Fruit fly (Drosophila melanogaster): ENCODE results near the gene CG16986.

Gene CG16986

dm6 chr3L:2581857-2582256, 18.3 kb upstream of the CG16986 start (continued):
- TF ChIP-seq zf30C (GFP tag; optimal IDR thresholded peaks at IDR 0.05) (no peak), Poxn (GFP tag; IDR thresholded peaks at IDR 0.05) (no peak), Hr3 (GFP tag; optimal IDR thresholded peaks at IDR 0.05) (no peak), NC2α (GFP tag; optimal IDR thresholded peaks at IDR 0.05) (no peak), gt (GFP tag; IDR thresholded peaks at IDR 0.05) (no peak), fu2 (GFP tag; optimal IDR thresholded peaks at IDR 0.05) (no peak), Dip2 (GFP tag; IDR thresholded peaks at IDR 0.05) (no peak), da (GFP tag; optimal IDR thresholded peaks at IDR 0.05) (no peak), CG16813 (GFP tag; IDR thresholded peaks at IDR 0.05; ENCODE audit: partially characterized antibody) (no peak), CG4854 (GFP tag; optimal IDR thresholded peaks at IDR 0.05) (no peak), E2f2 (GFP tag; IDR thresholded peaks at IDR 0.05) (no peak), disco-r (GFP tag; optimal IDR thresholded peaks at IDR 0.05) (no peak), Ptx1 (GFP tag; IDR thresholded peaks at IDR 0.05) (peak; percentile 79), MTF-1 (GFP tag; optimal IDR thresholded peaks at IDR 0.05; ENCODE audit: borderline replicate concordance) (no peak), slbo (GFP tag; IDR thresholded peaks at IDR 0.05) (peak; percentile 48), fru (optimal IDR thresholded peaks at IDR 0.05) (no peak), YL-1 (GFP tag; optimal IDR thresholded peaks at IDR 0.05) (no peak), btn (GFP tag; optimal IDR thresholded peaks at IDR 0.05) (no peak), CG30403 (GFP tag; optimal IDR thresholded peaks at IDR 0.05) (peak; percentile 7), gcm2 (GFP tag; optimal IDR thresholded peaks at IDR 0.05) (no peak), CG8089 (GFP tag; optimal IDR thresholded peaks at IDR 0.05) (no peak), Nf-YB (GFP tag; optimal IDR thresholded peaks at IDR 0.05) (no peak), CG2875 (GFP tag; optimal IDR thresholded peaks at IDR 0.05) (no peak), repo (GFP tag; optimal IDR thresholded peaks at IDR 0.05) (no peak), h (optimal IDR thresholded peaks at IDR 0.05) (no peak), CG18764 (GFP tag; optimal IDR thresholded peaks at IDR 0.05) (no peak), bbx (GFP tag; IDR thresholded peaks at IDR 0.05; ENCODE audit: partially characterized antibody) (no peak), kah (GFP tag; optimal IDR thresholded peaks at IDR 0.05) (no peak), Antp (GFP tag; optimal IDR thresholded peaks at IDR 0.05) (no peak), D (optimal IDR thresholded peaks at IDR 0.05) (no peak), D (GFP tag; optimal IDR thresholded peaks at IDR 0.05) (no peak), lbe (GFP tag; optimal IDR thresholded peaks at IDR 0.05) (no peak), Kr (GFP tag; optimal IDR thresholded peaks at IDR 0.05) (no peak), amos (GFP tag; IDR thresholded peaks at IDR 0.05; ENCODE audit: partially characterized antibody) (no peak), Xbp1 (GFP tag; optimal IDR thresholded peaks at IDR 0.05) (no peak), ab (GFP tag; optimal IDR thresholded peaks at IDR 0.05) (no peak), NC2β (GFP tag; optimal IDR thresholded peaks at IDR 0.05) (no peak), Oli (tag; optimal IDR thresholded peaks at IDR 0.05) (peak; percentile 21), CG5180 (GFP tag; optimal IDR thresholded peaks at IDR 0.05) (no peak), zen (tag; optimal IDR thresholded peaks at IDR 0.05) (no peak), HLH3B (GFP tag; IDR thresholded peaks at IDR 0.05) (peak; percentile 41; the same call in 1 of the 2 replicates), CG14441 (GFP tag; IDR thresholded peaks at IDR 0.05) (peak; percentile 53; the same call in 1 of the 2 replicates), Myb (GFP tag; optimal IDR thresholded peaks at IDR 0.05) (no peak), ttk (GFP tag; IDR thresholded peaks at IDR 0.05) (0 out of 2 replicates have a peak, but pooled peaks have one; percentile 23), MESR4 (GFP tag; optimal IDR thresholded peaks at IDR 0.05) (no peak), pum (GFP tag; optimal IDR thresholded peaks at IDR 0.05) (no peak), Dip3 (GFP tag; optimal IDR thresholded peaks at IDR 0.05) (no peak), Awh (GFP tag; IDR thresholded peaks at IDR 0.05) (peak; percentile 49), Hmr (GFP tag; optimal IDR thresholded peaks at IDR 0.05) (no peak), CG8924 (tag; optimal IDR thresholded peaks at IDR 0.05) (no peak), ara (GFP tag; IDR thresholded peaks at IDR 0.05) (no peak), Dbx (GFP tag; IDR thresholded peaks at IDR 0.05) (no peak), nom (GFP tag; optimal IDR thresholded peaks at IDR 0.05) (no peak)

Data from whole organism, embryonic.